Worm (Caenorhabditis elegans) whole organism, L2 larva: ENCODE results near the gene zim-1.

Experiments
- C34F6.9 ChIP-seq: fragments of 150-350 bp; optimal IDR thresholded peaks from 2 replicates; lab custom pipeline; 2014; ENCODE audit warnings: missing biosample characterization, missing genetic modification characterization
- ama-1 ChIP-seq: fragments of 150-350 bp; optimal IDR thresholded peaks from 2 replicates; lab custom pipeline; 2018; ENCODE audit warnings: inconsistent platforms
- lin-11 ChIP-seq: fragments of 150-350 bp; sonication (generic microtip); optimal IDR thresholded peaks from 2 replicates; lab custom pipeline; 2014; ENCODE audit warnings: missing biosample characterization, missing genetic modification characterization, inconsistent platforms, mixed read lengths
- lin-39 ChIP-seq: fragments of 150-350 bp; optimal IDR thresholded peaks from 2 replicates; lab custom pipeline; 2014; ENCODE audit warnings: missing biosample characterization, missing genetic modification reagents, missing genetic modification characterization
- nhr-77 ChIP-seq: fragments of 150-350 bp; optimal IDR thresholded peaks from 2 replicates; lab custom pipeline; 2014; ENCODE audit warnings: missing biosample characterization, missing genetic modification characterization
- snpc-4 ChIP-seq: fragments of 150-350 bp; optimal IDR thresholded peaks from 2 replicates; lab custom pipeline; 2014; ENCODE audit warnings: missing biosample characterization, missing genetic modification characterization
- unc-39 ChIP-seq: fragments of 150-350 bp; optimal IDR thresholded peaks from 2 replicates; lab custom pipeline; 2014; ENCODE audit warnings: missing biosample characterization, missing genetic modification characterization
- unc-62 ChIP-seq: fragments of 150-350 bp; optimal IDR thresholded peaks from 2 replicates; lab custom pipeline; 2014; ENCODE audit warnings: missing biosample characterization, missing genetic modification reagents, missing genetic modification characterization
- ztf-11 ChIP-seq: sonication (generic microtip); optimal IDR thresholded peaks from 2 replicates; lab custom pipeline; 2017; ENCODE audit warnings: missing biosample characterization, missing genetic modification characterization
- ztf-4 ChIP-seq: fragments of 150-350 bp; optimal IDR thresholded peaks from 2 replicates; lab custom pipeline; 2014; ENCODE audit warnings: missing biosample characterization, missing genetic modification characterization

DNA sequence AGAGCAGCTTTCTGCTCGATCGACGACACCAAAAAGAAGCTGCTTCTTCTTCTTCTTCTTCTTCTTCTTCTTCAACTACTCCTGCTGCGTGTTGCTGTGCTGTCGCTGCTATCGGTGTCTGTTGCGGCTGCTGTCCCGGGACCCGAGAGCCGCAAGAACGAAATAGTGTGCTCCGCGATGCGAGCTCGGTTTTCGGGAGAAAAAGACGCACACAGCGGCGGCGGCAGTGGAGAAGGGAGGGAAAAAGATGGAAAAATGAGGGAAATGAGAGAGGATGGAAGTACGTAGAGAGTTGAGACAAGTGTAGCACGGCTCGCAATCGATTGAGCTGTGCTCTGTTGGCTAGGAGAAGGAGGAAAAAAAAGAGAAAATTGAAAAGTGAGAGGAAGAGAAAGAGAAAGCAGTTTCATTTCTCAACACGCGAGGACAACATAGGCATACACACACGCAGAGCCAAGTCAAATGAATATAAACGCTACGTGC lies 43.1 kb upstream of the zim-1 start:
- TF ChIP-seq nhr-77 (tag; lab: Kevin White, UChicago) (no peak), lin-11 (tag; lab: Kevin White, UChicago) (peak; percentile 37), ama-1 (lab: Kevin White, UChicago) (no peak), lin-39 (no peak), ztf-11 (tag; lab: Kevin White, UChicago) (no peak), C34F6.9 (tag; lab: Kevin White, UChicago) (peak; percentile 79), snpc-4 (tag; lab: Kevin White, UChicago) (no peak), unc-39 (no peak), ztf-4 (tag; lab: Kevin White, UChicago) (peak; percentile 26), unc-62 (GFP tag; lab: Kevin White, UChicago) (no peak)
